In genomic region chrV:11764373-11764954, ce11 we compare ENCODE assay signal across 3 worm cellular contexts.
TF ChIP-seq lines count a peak whose summit lies in the region.

Gene F55A11.1 (minus strand): TSS chrV:11764385.
Gene syx-5 (plus strand): TSS chrV:11764904.

TF ChIP-seq in whole organism, L1 larva, 84 proteins besides CTCF, POLR2A, EP300 and RAD21 (continued from another document and continues in another):
- TF ChIP-seq ceh-82 (tag; optimal IDR thresholded peaks at IDR 0.05; lab: Kevin White, UChicago): peak; percentile 34 to 64 (median 57)
- TF ChIP-seq Y116A8C.19 (tag; optimal IDR thresholded peaks at IDR 0.05; lab: Kevin White, UChicago; ENCODE audit: borderline replicate concordance): no peak
- peak; percentile 96 for TF ChIP-seq tbx-2 (tag; optimal IDR thresholded peaks at IDR 0.05; lab: Kevin White, UChicago)
- peak; percentile 82 for TF ChIP-seq fkh-4 (tag; optimal IDR thresholded peaks at IDR 0.05; lab: Kevin White, UChicago; ENCODE audit: borderline replicate concordance)
- TF ChIP-seq ceh-63 (GFP tag; optimal IDR thresholded peaks at IDR 0.05; lab: Kevin White, UChicago): no peak
- TF ChIP-seq pqm-1 (tag; optimal IDR thresholded peaks at IDR 0.05; lab: Kevin White, UChicago): no peak
- TF ChIP-seq fkh-10 (GFP tag; optimal IDR thresholded peaks at IDR 0.05; lab: Kevin White, UChicago): peak; percentile 52
- peak; percentile 93 for TF ChIP-seq mep-1 (tag; optimal IDR thresholded peaks at IDR 0.05; lab: Kevin White, UChicago)
- TF ChIP-seq sptf-1 (tag; optimal IDR thresholded peaks at IDR 0.05; lab: Kevin White, UChicago): no peak
- TF ChIP-seq pag-3 (tag; optimal IDR thresholded peaks at IDR 0.05; lab: Kevin White, UChicago; ENCODE audit: borderline replicate concordance, insufficient read depth): no peak
- TF ChIP-seq tlp-1 (tag; optimal IDR thresholded peaks at IDR 0.05; lab: Kevin White, UChicago): no peak
- TF ChIP-seq vab-15 (tag; optimal IDR thresholded peaks at IDR 0.05; lab: Kevin White, UChicago): peak; percentile 40
- peak; percentile 83 for TF ChIP-seq nhr-11 (tag; optimal IDR thresholded peaks at IDR 0.05; lab: Kevin White, UChicago)
- TF ChIP-seq ces-1 (GFP tag; optimal IDR thresholded peaks at IDR 0.05; lab: Kevin White, UChicago): no peak
- peak; percentile 78 to 79 for TF ChIP-seq lin-35 (GFP tag; optimal IDR thresholded peaks at IDR 0.05; lab: Kevin White, UChicago)
- TF ChIP-seq unc-30 (tag; optimal IDR thresholded peaks at IDR 0.05; lab: Kevin White, UChicago): peak; percentile 28
- TF ChIP-seq isw-1 (GFP tag; IDR thresholded peaks at IDR 0.05; lab: Robert Waterston, UW): peak; percentile 94
- no peak for TF ChIP-seq hlh-17 (GFP tag; optimal IDR thresholded peaks at IDR 0.05; lab: Kevin White, UChicago; ENCODE audit: borderline replicate concordance)
- peak in 1 of 2 experiments; percentile 72 for TF ChIP-seq mdl-1 (tag; optimal IDR thresholded peaks at IDR 0.05; lab: Kevin White, UChicago)
- TF ChIP-seq unc-62 (GFP tag; optimal IDR thresholded peaks at IDR 0.05; lab: Kevin White, UChicago): no peak
- TF ChIP-seq rnt-1 (tag; optimal IDR thresholded peaks at IDR 0.05; lab: Kevin White, UChicago): peak; percentile 58
- no peak for TF ChIP-seq ets-5 (GFP tag; IDR thresholded peaks at IDR 0.05; lab: Robert Waterston, UW)
- no peak for TF ChIP-seq nhr-76 (tag; optimal IDR thresholded peaks at IDR 0.05; lab: Kevin White, UChicago)
- TF ChIP-seq efl-3 (GFP tag; optimal IDR thresholded peaks at IDR 0.05; lab: Kevin White, UChicago): peak; percentile 81
- peak; percentile 50 for TF ChIP-seq C16A3.4 (tag; optimal IDR thresholded peaks at IDR 0.05; lab: Kevin White, UChicago)
- peak; percentile 83 for TF ChIP-seq elt-2 (tag; optimal IDR thresholded peaks at IDR 0.05; lab: Kevin White, UChicago)
- peak; percentile 88 for TF ChIP-seq ceh-88 (GFP tag; IDR thresholded peaks at IDR 0.05; lab: Robert Waterston, UW)
- no peak for TF ChIP-seq hlh-4 (tag; optimal IDR thresholded peaks at IDR 0.05; lab: Kevin White, UChicago)
- peak; percentile 75 for TF ChIP-seq lin-13 (GFP tag; optimal IDR thresholded peaks at IDR 0.05; lab: Kevin White, UChicago)
- peak; percentile 86 for TF ChIP-seq aly-2 (tag; optimal IDR thresholded peaks at IDR 0.05; lab: Kevin White, UChicago)
- peak; percentile 100 for TF ChIP-seq lsy-2 (tag; optimal IDR thresholded peaks at IDR 0.05; lab: Kevin White, UChicago)
- peak; percentile 42; the same call in 1 of the 2 replicates for TF ChIP-seq unc-98 (GFP tag; IDR thresholded peaks at IDR 0.05; lab: Robert Waterston, UW)
- TF ChIP-seq lir-3 (tag; optimal IDR thresholded peaks at IDR 0.05; lab: Kevin White, UChicago; ENCODE audit: poor library complexity): peak; percentile 69
- peak; percentile 98 for TF ChIP-seq irx-1 (tag; optimal IDR thresholded peaks at IDR 0.05; lab: Kevin White, UChicago)
- no peak for TF ChIP-seq nhr-84 (tag; optimal IDR thresholded peaks at IDR 0.05; lab: Kevin White, UChicago)
- TF ChIP-seq alr-1 (tag; optimal IDR thresholded peaks at IDR 0.05; lab: Kevin White, UChicago; ENCODE audit: borderline replicate concordance): no peak
- TF ChIP-seq unc-86 (tag; optimal IDR thresholded peaks at IDR 0.05; lab: Kevin White, UChicago): peak; percentile 94
- peak; percentile 78 for TF ChIP-seq C04F5.9 (tag; optimal IDR thresholded peaks at IDR 0.05; lab: Kevin White, UChicago)
- TF ChIP-seq ceh-90 (tag; optimal IDR thresholded peaks at IDR 0.05; lab: Kevin White, UChicago): peak; percentile 65
- peak; percentile 87 for TF ChIP-seq mab-9 (GFP tag; IDR thresholded peaks at IDR 0.05; lab: Robert Waterston, UW)
- peak; percentile 95 for TF ChIP-seq sox-4 (tag; optimal IDR thresholded peaks at IDR 0.05; lab: Kevin White, UChicago)
- peak; percentile 81 for TF ChIP-seq snpc-4 (tag; optimal IDR thresholded peaks at IDR 0.05; lab: Kevin White, UChicago)
- TF ChIP-seq hpl-2 (GFP tag; optimal IDR thresholded peaks at IDR 0.05; lab: Kevin White, UChicago): peak; percentile 50

TF ChIP-seq in whole organism, L3 larva, 47 proteins besides CTCF, POLR2A, EP300 and RAD21 (continued from another document):
- TF ChIP-seq fkh-2 (tag; optimal IDR thresholded peaks at IDR 0.05; lab: Kevin White, UChicago): no peak
- TF ChIP-seq zag-1 (tag; optimal IDR thresholded peaks at IDR 0.05; lab: Kevin White, UChicago): no peak
- TF ChIP-seq fkh-10 (GFP tag; optimal IDR thresholded peaks at IDR 0.05; lab: Kevin White, UChicago): peak; percentile 86
- TF ChIP-seq aly-2 (tag; optimal IDR thresholded peaks at IDR 0.05; lab: Kevin White, UChicago): peak; percentile 7
- peak; percentile 86 for TF ChIP-seq ceh-28 (tag; optimal IDR thresholded peaks at IDR 0.05; lab: Kevin White, UChicago)
- no peak for TF ChIP-seq ztf-11 (tag; optimal IDR thresholded peaks at IDR 0.05; lab: Kevin White, UChicago)
- peak; percentile 95 for TF ChIP-seq lsy-12 (tag; optimal IDR thresholded peaks at IDR 0.05; lab: Kevin White, UChicago)
- TF ChIP-seq ceh-82 (tag; optimal IDR thresholded peaks at IDR 0.05; lab: Kevin White, UChicago): peak; percentile 34
- TF ChIP-seq elt-1 (tag; optimal IDR thresholded peaks at IDR 0.05; lab: Kevin White, UChicago): peak; percentile 36
- peak; percentile 82 for TF ChIP-seq nhr-43 (tag; optimal IDR thresholded peaks at IDR 0.05; lab: Kevin White, UChicago; ENCODE audit: poor library complexity, severe bottlenecking)
- TF ChIP-seq pqm-1 (tag; optimal IDR thresholded peaks at IDR 0.05; lab: Kevin White, UChicago): peak; percentile 53
- TF ChIP-seq nhr-23 (tag; optimal IDR thresholded peaks at IDR 0.05; lab: Kevin White, UChicago): peak; percentile 84
- peak; percentile 49 for TF ChIP-seq nhr-25 (tag; optimal IDR thresholded peaks at IDR 0.05; lab: Kevin White, UChicago)
- TF ChIP-seq nfya-1 (tag; optimal IDR thresholded peaks at IDR 0.05; lab: Kevin White, UChicago; ENCODE audit: insufficient read depth): peak; percentile 94
- TF ChIP-seq nhr-237 (tag; optimal IDR thresholded peaks at IDR 0.05; lab: Kevin White, UChicago): no peak

TF ChIP-seq in whole organism, young adult, 124 proteins besides CTCF, POLR2A, EP300 and RAD21 (continued from another document):
- TF ChIP-seq egl-44 (GFP tag; IDR thresholded peaks at IDR 0.05; lab: Robert Waterston, UW): no peak
- TF ChIP-seq xnd-1 (tag; optimal IDR thresholded peaks at IDR 0.05; lab: Kevin White, UChicago): peak; percentile 39
- TF ChIP-seq tbx-9 (tag; optimal IDR thresholded peaks at IDR 0.05; lab: Kevin White, UChicago; ENCODE audit: borderline replicate concordance): no peak
- TF ChIP-seq ceh-91 (GFP tag; IDR thresholded peaks at IDR 0.05; lab: Robert Waterston, UW): no peak
- TF ChIP-seq lag-1 (GFP tag; IDR thresholded peaks at IDR 0.05; lab: Robert Waterston, UW): no peak
- TF ChIP-seq hlh-26 (GFP tag; conservative IDR thresholded peaks at IDR 0.05; lab: Robert Waterston, UW): no peak
- peak; percentile 84 for TF ChIP-seq nfyb-1 (GFP tag; IDR thresholded peaks at IDR 0.05; lab: Robert Waterston, UW)
- TF ChIP-seq rcor-1 (GFP tag; IDR thresholded peaks at IDR 0.05; lab: Robert Waterston, UW): peak; percentile 79
- no peak for TF ChIP-seq ztf-28 (GFP tag; IDR thresholded peaks at IDR 0.05; lab: Robert Waterston, UW)
- TF ChIP-seq snpc-1.3 (tag; optimal IDR thresholded peaks at IDR 0.05; lab: Kevin White, UChicago; ENCODE audit: insufficient read depth): no peak
- TF ChIP-seq C17E4.6 (GFP tag; IDR thresholded peaks at IDR 0.05; lab: Robert Waterston, UW): no peak
- TF ChIP-seq F52B5.7 (tag; optimal IDR thresholded peaks at IDR 0.05; lab: Kevin White, UChicago): no peak
- no peak for TF ChIP-seq Y53F4B.3 (GFP tag; IDR thresholded peaks at IDR 0.05; lab: Robert Waterston, UW)
- TF ChIP-seq B0035.1 (tag; optimal IDR thresholded peaks at IDR 0.05; lab: Kevin White, UChicago): peak; percentile 7
- peak; percentile 95 for TF ChIP-seq lin-40 (tag; optimal IDR thresholded peaks at IDR 0.05; lab: Kevin White, UChicago)
- TF ChIP-seq F57A8.1 (GFP tag; optimal IDR thresholded peaks at IDR 0.05; lab: Kevin White, UChicago): no peak
- no peak for TF ChIP-seq cebp-1 (GFP tag; IDR thresholded peaks at IDR 0.05; lab: Robert Waterston, UW)
- TF ChIP-seq cebp-1 (tag; optimal IDR thresholded peaks at IDR 0.05; lab: Kevin White, UChicago): peak; percentile 74
- TF ChIP-seq atf-7 (tag; optimal IDR thresholded peaks at IDR 0.05; lab: Kevin White, UChicago): peak; percentile 62
- TF ChIP-seq ztf-26 (tag; optimal IDR thresholded peaks at IDR 0.05; lab: Kevin White, UChicago): peak; percentile 80
- TF ChIP-seq ceh-27 (GFP tag; optimal IDR thresholded peaks at IDR 0.05; lab: Kevin White, UChicago): no peak
- TF ChIP-seq nhr-27 (tag; optimal IDR thresholded peaks at IDR 0.05; lab: Kevin White, UChicago): no peak
- peak; percentile 30 for TF ChIP-seq dpl-1 (GFP tag; optimal IDR thresholded peaks at IDR 0.05; lab: Kevin White, UChicago)
- TF ChIP-seq rpc-1 (optimal IDR thresholded peaks at IDR 0.05; lab: Kevin White, UChicago): no peak
- no peak for TF ChIP-seq rpc-1 (tag; optimal IDR thresholded peaks at IDR 0.05; lab: Kevin White, UChicago)
- TF ChIP-seq T26A5.8 (tag; optimal IDR thresholded peaks at IDR 0.05; lab: Kevin White, UChicago): no peak
- peak; percentile 50 for TF ChIP-seq gei-17 (GFP tag; optimal IDR thresholded peaks at IDR 0.05; lab: Kevin White, UChicago)
- TF ChIP-seq nhr-90 (tag; optimal IDR thresholded peaks at IDR 0.05; lab: Kevin White, UChicago): no peak
- TF ChIP-seq mes-4 (tag; optimal IDR thresholded peaks at IDR 0.05; lab: Kevin White, UChicago): no peak
- TF ChIP-seq ceh-40 (GFP tag; IDR thresholded peaks at IDR 0.05; lab: Robert Waterston, UW): no peak
- peak; percentile 67 for TF ChIP-seq attf-5 (GFP tag; optimal IDR thresholded peaks at IDR 0.05; lab: Kevin White, UChicago)
- TF ChIP-seq mel-28 (tag; optimal IDR thresholded peaks at IDR 0.05; lab: Kevin White, UChicago; ENCODE audit: borderline replicate concordance): no peak
- peak; percentile 45 for TF ChIP-seq somi-1 (GFP tag; optimal IDR thresholded peaks at IDR 0.05; lab: Kevin White, UChicago)
- peak; percentile 34; the same call in 1 of the 2 replicates for TF ChIP-seq madf-8 (GFP tag; conservative IDR thresholded peaks at IDR 0.05; lab: Robert Waterston, UW)
- no peak for TF ChIP-seq sdz-38 (tag; optimal IDR thresholded peaks at IDR 0.05; lab: Kevin White, UChicago)
- TF ChIP-seq ceh-58 (GFP tag; IDR thresholded peaks at IDR 0.05; lab: Robert Waterston, UW): no peak
- no peak for TF ChIP-seq egl-18 (GFP tag; IDR thresholded peaks at IDR 0.05; lab: Robert Waterston, UW)
- no peak for TF ChIP-seq hlh-12 (tag; optimal IDR thresholded peaks at IDR 0.05; lab: Kevin White, UChicago)
- no peak for TF ChIP-seq attf-3 (GFP tag; conservative IDR thresholded peaks at IDR 0.05; lab: Robert Waterston, UW)
- no peak for TF ChIP-seq chd-7 (tag; optimal IDR thresholded peaks at IDR 0.05; lab: Kevin White, UChicago)
- peak; percentile 68 for TF ChIP-seq B0019.2 (GFP tag; conservative IDR thresholded peaks at IDR 0.05; lab: Robert Waterston, UW)
- no peak for TF ChIP-seq ztf-6 (GFP tag; IDR thresholded peaks at IDR 0.05; lab: Robert Waterston, UW)
- no peak for TF ChIP-seq rec-8 (tag; optimal IDR thresholded peaks at IDR 0.05; lab: Kevin White, UChicago)
- TF ChIP-seq mcd-1 (GFP tag; IDR thresholded peaks at IDR 0.05; lab: Robert Waterston, UW): peak; percentile 80
- peak; percentile 98 for TF ChIP-seq let-607 (tag; optimal IDR thresholded peaks at IDR 0.05; lab: Kevin White, UChicago)
- peak; percentile 40 for TF ChIP-seq ztf-3 (GFP tag; optimal IDR thresholded peaks at IDR 0.05; lab: Kevin White, UChicago)
- peak; percentile 72 for TF ChIP-seq madf-6 (GFP tag; IDR thresholded peaks at IDR 0.05; lab: Robert Waterston, UW)
- TF ChIP-seq bed-1 (GFP tag; IDR thresholded peaks at IDR 0.05; lab: Robert Waterston, UW): no peak
- no peak for TF ChIP-seq F39B2.1 (GFP tag; IDR thresholded peaks at IDR 0.05; lab: Robert Waterston, UW)
- TF ChIP-seq ccch-3 (GFP tag; optimal IDR thresholded peaks at IDR 0.05; lab: Kevin White, UChicago): no peak
- TF ChIP-seq let-526 (GFP tag; IDR thresholded peaks at IDR 0.05; lab: Robert Waterston, UW): no peak
- TF ChIP-seq F55B11.4 (tag; optimal IDR thresholded peaks at IDR 0.05; lab: Kevin White, UChicago; ENCODE audit: borderline replicate concordance, insufficient read depth): no peak
- TF ChIP-seq sea-2 (GFP tag; IDR thresholded peaks at IDR 0.05; lab: Robert Waterston, UW): no peak
- peak; percentile 36 for TF ChIP-seq F49E8.2 (tag; optimal IDR thresholded peaks at IDR 0.05; lab: Kevin White, UChicago; ENCODE audit: insufficient read depth)
- peak; percentile 34 for TF ChIP-seq F22D6.2 (tag; optimal IDR thresholded peaks at IDR 0.05; lab: Kevin White, UChicago)
- TF ChIP-seq tlf-1 (GFP tag; optimal IDR thresholded peaks at IDR 0.05; lab: Kevin White, UChicago): peak; percentile 75
- TF ChIP-seq snpc-3.4 (tag; optimal IDR thresholded peaks at IDR 0.05; lab: Kevin White, UChicago): peak; percentile 1
- peak in 1 of 3 experiments; percentile 69 for TF ChIP-seq lin-35 (GFP tag; optimal IDR thresholded peaks at IDR 0.05; lab: Kevin White, UChicago)
- TF ChIP-seq die-1 (tag; optimal IDR thresholded peaks at IDR 0.05; lab: Kevin White, UChicago): no peak
- TF ChIP-seq ztf-18 (tag; optimal IDR thresholded peaks at IDR 0.05; lab: Kevin White, UChicago): peak; percentile 45
- no peak for TF ChIP-seq unc-130 (GFP tag; optimal IDR thresholded peaks at IDR 0.05; lab: Kevin White, UChicago)
- no peak for TF ChIP-seq Y95B8A.8 (GFP tag; IDR thresholded peaks at IDR 0.05; lab: Robert Waterston, UW)
- TF ChIP-seq C06A6.2 (GFP tag; conservative IDR thresholded peaks at IDR 0.05; lab: Robert Waterston, UW): 0 out of 2 replicates have a peak, but pooled peaks have one; percentile 51
- TF ChIP-seq F57C9.4 (tag; optimal IDR thresholded peaks at IDR 0.05; lab: Kevin White, UChicago): no peak
- no peak for TF ChIP-seq athp-1 (tag; optimal IDR thresholded peaks at IDR 0.05; lab: Kevin White, UChicago)
- no peak for TF ChIP-seq mxl-1 (tag; optimal IDR thresholded peaks at IDR 0.05; lab: Kevin White, UChicago)
- TF ChIP-seq ztf-22 (GFP tag; optimal IDR thresholded peaks at IDR 0.05; lab: Kevin White, UChicago): no peak
- peak; percentile 63 for TF ChIP-seq nhr-80 (tag; optimal IDR thresholded peaks at IDR 0.05; lab: Kevin White, UChicago)
- no peak for TF ChIP-seq F23B12.7 (tag; optimal IDR thresholded peaks at IDR 0.05; lab: Kevin White, UChicago; ENCODE audit: insufficient read depth)
- TF ChIP-seq madf-10 (tag; optimal IDR thresholded peaks at IDR 0.05; lab: Kevin White, UChicago): peak; percentile 54
- TF ChIP-seq T07F8.4 (tag; optimal IDR thresholded peaks at IDR 0.05; lab: Kevin White, UChicago): no peak
- no peak for TF ChIP-seq zim-3 (tag; optimal IDR thresholded peaks at IDR 0.05; lab: Kevin White, UChicago)
- peak; percentile 56; the same call in 1 of the 2 replicates for TF ChIP-seq D2030.7 (GFP tag; IDR thresholded peaks at IDR 0.05; lab: Robert Waterston, UW)
- TF ChIP-seq lsy-27 (tag; optimal IDR thresholded peaks at IDR 0.05; lab: Kevin White, UChicago; ENCODE audit: borderline replicate concordance, insufficient read depth): no peak
